Worm (Caenorhabditis elegans) whole organism, young adult: ENCODE results near the gene F43C11.16.

ENCODE experiments used
- B0336.3 ChIP-seq: fragments of 200-800 bp; sonication (Bioruptor generic); IDR thresholded peaks from 2 replicates; pipeline ENCODE4 v1.3.6; 2022; ENCODE audit warnings: missing genetic modification characterization, missing compliant biosample characterization
- F52B5.7 ChIP-seq: sonication (generic microtip); optimal IDR thresholded peaks from 2 replicates; lab custom pipeline; 2016; ENCODE audit warnings: mild to moderate bottlenecking, missing genetic modification characterization, missing compliant biosample characterization
- T26A5.8 ChIP-seq: sonication (generic microtip); optimal IDR thresholded peaks from 2 replicates; lab custom pipeline; 2016; ENCODE audit warnings: missing genetic modification characterization, missing compliant biosample characterization
- Y67H2A.10 ChIP-seq: fragments of 200-800 bp; sonication (Bioruptor generic); conservative IDR thresholded peaks from 2 replicates; pipeline ENCODE4 v1.3.6; 2022; ENCODE audit warnings: missing genetic modification reagents, missing genetic modification characterization, missing compliant biosample characterization
- aptf-2 ChIP-seq: fragments of 200-800 bp; sonication (Bioruptor generic); conservative IDR thresholded peaks from 2 replicates; pipeline ENCODE4 v1.3.6; 2022; ENCODE audit warnings: missing genetic modification reagents, missing genetic modification characterization, missing compliant biosample characterization
- aptf-3 ChIP-seq: fragments of 200-800 bp; sonication (Bioruptor generic); IDR thresholded peaks from 2 replicates; pipeline ENCODE4 v1.3.6; 2022; ENCODE audit warnings: missing genetic modification characterization, missing compliant biosample characterization
- atf-7 ChIP-seq: sonication (generic microtip); optimal IDR thresholded peaks from 2 replicates; lab custom pipeline; 2017; ENCODE audit warnings: mild to moderate bottlenecking, missing genetic modification characterization, missing compliant biosample characterization
- cebp-2 ChIP-seq: fragments of 200-800 bp; sonication (Bioruptor generic); IDR thresholded peaks from 2 replicates; pipeline ENCODE4 v1.3.6; 2022; ENCODE audit warnings: missing genetic modification characterization, missing compliant biosample characterization
- ceh-40 ChIP-seq: fragments of 200-800 bp; sonication (Bioruptor generic); IDR thresholded peaks from 2 replicates; pipeline ENCODE4 v1.3.6; 2022; ENCODE audit warnings: missing genetic modification characterization, missing compliant biosample characterization
- ceh-58 ChIP-seq: fragments of 200-800 bp; sonication (Bioruptor generic); IDR thresholded peaks from 2 replicates; pipeline ENCODE4 v1.3.6; 2022; ENCODE audit warnings: missing genetic modification characterization, missing compliant biosample characterization
- ceh-79 ChIP-seq: sonication (generic microtip); optimal IDR thresholded peaks from 2 replicates; lab custom pipeline; 2017; ENCODE audit warnings: mild to moderate bottlenecking, missing genetic modification characterization, missing compliant biosample characterization
- dox-1 ChIP-seq: fragments of 200-800 bp; sonication (Bioruptor generic); IDR thresholded peaks from 2 replicates; pipeline ENCODE4 v1.3.6; 2022; ENCODE audit warnings: missing genetic modification reagents, missing genetic modification characterization, missing compliant biosample characterization
- egl-44 ChIP-seq: fragments of 200-800 bp; sonication (Bioruptor generic); IDR thresholded peaks from 2 replicates; pipeline ENCODE4 v1.3.6; 2022; ENCODE audit warnings: missing genetic modification reagents, missing genetic modification characterization, missing compliant biosample characterization
- ets-4 ChIP-seq: fragments of 200-800 bp; sonication (Bioruptor generic); optimal IDR thresholded peaks from 2 replicates; lab custom pipeline; 2018; ENCODE audit warnings: mild to moderate bottlenecking, missing genetic modification characterization, missing compliant biosample characterization
- hlh-26 ChIP-seq: fragments of 200-800 bp; sonication (Bioruptor generic); conservative IDR thresholded peaks from 2 replicates; pipeline ENCODE4 v1.3.6; 2022; ENCODE audit warnings: missing genetic modification reagents, missing genetic modification characterization, missing compliant biosample characterization
- hrde-1 ChIP-seq: sonication (generic microtip); optimal IDR thresholded peaks from 2 replicates; lab custom pipeline; 2016; ENCODE audit warnings: missing genetic modification characterization, mild to moderate bottlenecking, missing compliant biosample characterization, moderate library complexity, missing genotype, missing genetic modification reagents, borderline replicate concordance
- hsf-1 ChIP-seq: fragments of 200-800 bp; sonication (Bioruptor generic); IDR thresholded peaks from 2 replicates; pipeline ENCODE4 v1.3.6; 2022; ENCODE audit warnings: missing genetic modification reagents, missing genetic modification characterization, missing compliant biosample characterization
- lag-1 ChIP-seq: fragments of 200-800 bp; sonication (Bioruptor generic); IDR thresholded peaks from 2 replicates; pipeline ENCODE4 v1.3.6; 2022; ENCODE audit warnings: missing genetic modification reagents, missing genetic modification characterization, missing compliant biosample characterization
- madf-6 ChIP-seq: fragments of 200-800 bp; sonication (Bioruptor generic); IDR thresholded peaks from 2 replicates; pipeline ENCODE4 v1.3.6; 2022; ENCODE audit warnings: missing genetic modification reagents, missing genetic modification characterization, missing compliant biosample characterization
- nfya-1 ChIP-seq: sonication (generic microtip); optimal IDR thresholded peaks from 2 replicates; lab custom pipeline; 2017; ENCODE audit warnings: antibody characterized with exemption, missing compliant biosample characterization, missing genetic modification characterization, borderline replicate concordance; ENCODE audit not compliant: insufficient read depth
- nfya-2 ChIP-seq: fragments of 200-800 bp; sonication (Bioruptor generic); IDR thresholded peaks from 2 replicates; pipeline ENCODE4 v1.3.6; 2022; ENCODE audit warnings: missing genetic modification reagents, missing genetic modification characterization, missing compliant biosample characterization
- nhr-80 ChIP-seq: sonication (generic microtip); optimal IDR thresholded peaks from 2 replicates; lab custom pipeline; 2016; ENCODE audit warnings: missing genetic modification characterization, missing compliant biosample characterization
- repo-1 ChIP-seq: sonication (generic microtip); optimal IDR thresholded peaks from 2 replicates; lab custom pipeline; 2017; ENCODE audit warnings: mild to moderate bottlenecking, missing genetic modification characterization, missing compliant biosample characterization
- snpc-1.3 ChIP-seq: sonication (generic microtip); optimal IDR thresholded peaks from 2 replicates; lab custom pipeline; 2017; ENCODE audit warnings: missing genetic modification characterization, mild to moderate bottlenecking, missing compliant biosample characterization, antibody characterized with exemption, moderate library complexity, missing genotype, missing genetic modification reagents; ENCODE audit not compliant: insufficient read depth
- tbx-9 ChIP-seq: sonication (generic microtip); optimal IDR thresholded peaks from 2 replicates; lab custom pipeline; 2016; ENCODE audit warnings: borderline replicate concordance, missing genetic modification characterization, inconsistent platforms, missing compliant biosample characterization
- tlf-1 ChIP-seq: fragments of 200-800 bp; sonication (Bioruptor generic); optimal IDR thresholded peaks from 2 replicates; lab custom pipeline; 2018; ENCODE audit warnings: mild to moderate bottlenecking, missing genetic modification characterization, missing compliant biosample characterization
- unc-62 ChIP-seq: fragments of 150-350 bp; optimal IDR thresholded peaks from 2 replicates; lab custom pipeline; 2014; ENCODE audit warnings: missing biosample characterization, missing genetic modification reagents, missing genetic modification characterization
- zfh-2 ChIP-seq: fragments of 200-800 bp; sonication (Bioruptor generic); conservative IDR thresholded peaks from 2 replicates; pipeline ENCODE4 v1.3.6; 2022; ENCODE audit warnings: missing genetic modification reagents, missing genetic modification characterization, missing compliant biosample characterization
- ztf-18 ChIP-seq: sonication (generic microtip); optimal IDR thresholded peaks from 2 replicates; lab custom pipeline; 2016; ENCODE audit warnings: missing genotype, mild to moderate bottlenecking, missing genetic modification characterization, missing compliant biosample characterization
- ztf-25 ChIP-seq: fragments of 200-800 bp; sonication (Bioruptor generic); IDR thresholded peaks from 2 replicates; pipeline ENCODE4 v1.3.6; 2022; ENCODE audit warnings: missing genetic modification reagents, missing genetic modification characterization, missing compliant biosample characterization
- ztf-3 ChIP-seq: fragments of 200-800 bp; sonication (Bioruptor generic); optimal IDR thresholded peaks from 2 replicates; lab custom pipeline; 2018; ENCODE audit warnings: mild to moderate bottlenecking, missing genetic modification characterization, missing compliant biosample characterization
- ztf-6 ChIP-seq: fragments of 200-800 bp; sonication (Bioruptor generic); IDR thresholded peaks from 2 replicates; pipeline ENCODE4 v1.3.6; 2022; ENCODE audit warnings: missing genetic modification reagents, missing genetic modification characterization, missing compliant biosample characterization

Gene F43C11.16

ce11 chrII:2328963-2329442 is 30.9 kb downstream of the F43C11.16 start, which contains the start of the genes ZK1240.8 and ZK1240.1:
TSS of gene ZK1240.8 (minus strand) at chrII:2329063.
TSS of gene ZK1240.1 (plus strand) at chrII:2329392.
- no peak for TF ChIP-seq lag-1 (GFP tag; lab: Robert Waterston, UW)
- TF ChIP-seq ceh-40 (GFP tag; lab: Robert Waterston, UW): no peak
- no peak for TF ChIP-seq F52B5.7 (tag; lab: Kevin White, UChicago)
- no peak for TF ChIP-seq ztf-25
- no peak for TF ChIP-seq cebp-2 (GFP tag; lab: Robert Waterston, UW)
- no peak for TF ChIP-seq ztf-3 (GFP tag; lab: Kevin White, UChicago)
- TF ChIP-seq tbx-9: no peak
- no peak for TF ChIP-seq T26A5.8
- no peak for TF ChIP-seq repo-1
- TF ChIP-seq snpc-1.3: no peak
- TF ChIP-seq zfh-2 (GFP tag; lab: Robert Waterston, UW): no peak
- no peak for TF ChIP-seq nfya-1 (tag; lab: Kevin White, UChicago)
- TF ChIP-seq ztf-6: no peak
- TF ChIP-seq nfya-2: no peak
- no peak for TF ChIP-seq hlh-26 (GFP tag; lab: Robert Waterston, UW)
- TF ChIP-seq unc-62 (GFP tag; lab: Kevin White, UChicago): no peak
- TF ChIP-seq dox-1 (GFP tag; lab: Robert Waterston, UW): no peak

ce11 chrII:2324956-2325355 is 34.9 kb downstream of the F43C11.16 start, which contains the start of gene ZK1240.11:
TSS of gene ZK1240.11 (plus strand) at chrII:2325256.
- TF ChIP-seq hrde-1 (tag; lab: Kevin White, UChicago) (no peak), repo-1 (no peak), B0336.3 (GFP tag; lab: Robert Waterston, UW) (no peak)

DNA sequence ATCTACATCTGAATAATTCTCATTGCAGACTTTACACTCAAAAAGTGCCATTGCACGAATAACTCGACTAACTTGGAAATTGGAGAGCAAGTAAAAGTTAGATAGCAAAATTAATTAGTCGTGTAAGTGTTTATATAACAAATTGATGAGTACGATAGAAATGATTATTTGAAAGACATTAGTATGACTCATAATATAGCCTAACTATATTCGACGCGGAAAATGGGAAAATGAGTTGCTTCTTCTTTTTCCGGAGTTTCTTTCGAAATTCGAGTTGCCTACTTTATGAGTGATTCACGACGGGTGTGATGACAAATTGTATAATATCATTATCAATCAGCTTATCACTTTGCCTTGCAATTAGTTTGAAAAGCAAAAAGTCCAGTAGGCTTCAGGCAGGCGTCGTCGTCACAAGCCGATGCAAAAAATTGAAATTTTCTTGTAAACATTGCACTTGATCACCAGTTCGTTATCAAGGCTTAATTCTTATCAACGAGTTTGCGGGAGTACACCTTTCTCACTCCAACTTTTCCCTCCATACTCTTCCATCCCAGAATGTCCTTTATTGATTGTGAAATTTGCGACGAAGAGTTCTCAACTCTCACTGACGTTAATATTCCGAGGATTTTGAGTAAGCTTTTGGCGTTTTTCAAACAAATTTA is 36.9 kb downstream of the F43C11.16 start, which contains the start of the genes ZK1240.6 and ZK1240.2:
TSS of gene ZK1240.6 (minus strand) at position 51 of the 662 bp plus-strand sequence.
TSS of gene ZK1240.2 (plus strand) at position 520 of the 662 bp plus-strand sequence.
- no peak for TF ChIP-seq ztf-18 (tag; lab: Kevin White, UChicago)
- TF ChIP-seq hrde-1 (tag; lab: Kevin White, UChicago): no peak
- TF ChIP-seq repo-1: no peak
- TF ChIP-seq nhr-80 (tag; lab: Kevin White, UChicago): peak; percentile 85
- no peak for TF ChIP-seq aptf-3 (GFP tag; lab: Robert Waterston, UW)
- no peak for TF ChIP-seq ceh-79
- TF ChIP-seq atf-7 (tag; lab: Kevin White, UChicago): no peak
- peak; percentile 58 for TF ChIP-seq ets-4 (GFP tag; lab: Kevin White, UChicago)

- no peak for TF ChIP-seq madf-6 (GFP tag; lab: Robert Waterston, UW)
- no peak for TF ChIP-seq tlf-1 (GFP tag; lab: Kevin White, UChicago)
- peak; percentile 50 for TF ChIP-seq dox-1 (GFP tag; lab: Robert Waterston, UW)
- TF ChIP-seq hsf-1 (GFP tag; lab: Robert Waterston, UW): no peak
- TF ChIP-seq nhr-80 (tag; lab: Kevin White, UChicago): peak; percentile 93
- TF ChIP-seq aptf-2 (GFP tag; lab: Robert Waterston, UW): no peak
- no peak for TF ChIP-seq Y67H2A.10 (GFP tag; lab: Robert Waterston, UW)
- no peak for TF ChIP-seq ceh-58 (GFP tag; lab: Robert Waterston, UW)
- TF ChIP-seq egl-44 (GFP tag; lab: Robert Waterston, UW): no peak
- TF ChIP-seq ets-4 (GFP tag; lab: Kevin White, UChicago): peak; percentile 64
Observed at ce11 chrII:2320097-2320496, 39.8 kb downstream of the F43C11.16 start, which contains the start of gene ZK1240.3. TSS of gene ZK1240.3 (plus strand) at chrII:2320334.
